Fruit fly (Drosophila melanogaster): ENCODE measurements around the gene Naa40.
A peak's percentile ranks its signal among the peaks of the same experiment; 100 is the strongest.

Gene Naa40

dm6 chr3R:29773833-29774324, 49.1 kb upstream of the Naa40 start (continued):
- TF ChIP-seq Hr51 (GFP tag; optimal IDR thresholded peaks at IDR 0.05) = peak; percentile 74 to 82

dm6 chr3R:29772795-29773331, 48.1 kb upstream of the Naa40 start:
- TF ChIP-seq CG32532 (GFP tag; IDR thresholded peaks at IDR 0.05) = peak; percentile 59; the same call in 1 of the 2 replicates
- TF ChIP-seq CG32772 (GFP tag; IDR thresholded peaks at IDR 0.05) = no peak
- no peak for TF ChIP-seq CG3847 (GFP tag; IDR thresholded peaks at IDR 0.05)
- no peak for TF ChIP-seq Myb (GFP tag; optimal IDR thresholded peaks at IDR 0.05)
- no peak for TF ChIP-seq Antp (GFP tag; optimal IDR thresholded peaks at IDR 0.05)
- no peak for TF ChIP-seq jing (GFP tag; optimal IDR thresholded peaks at IDR 0.05)
- TF ChIP-seq toy (GFP tag; IDR thresholded peaks at IDR 0.05) = no peak
- no peak for TF ChIP-seq CG4820 (GFP tag; optimal IDR thresholded peaks at IDR 0.05)
- TF ChIP-seq Mrtf (GFP tag; IDR thresholded peaks at IDR 0.05) = no peak
- TF ChIP-seq zen2 (GFP tag; IDR thresholded peaks at IDR 0.05; ENCODE audit: partially characterized antibody) = peak; percentile 60; the same call in 2 of the 3 replicates
- no peak for TF ChIP-seq CG4424 (GFP tag; optimal IDR thresholded peaks at IDR 0.05)
- TF ChIP-seq grn (GFP tag; optimal IDR thresholded peaks at IDR 0.05) = peak; percentile 82
- TF ChIP-seq tup (GFP tag; optimal IDR thresholded peaks at IDR 0.05) = no peak
- TF ChIP-seq ham (GFP tag; IDR thresholded peaks at IDR 0.05) = peak; percentile 41; the same call in 1 of the 2 replicates
- 0 out of 2 replicates have a peak, but pooled peaks have one; percentile 18 for TF ChIP-seq wdn (GFP tag; IDR thresholded peaks at IDR 0.05)
- peak; percentile 40; the same call in 2 of the 4 replicates for TF ChIP-seq Dll (GFP tag; IDR thresholded peaks at IDR 0.05; ENCODE audit: partially characterized antibody)
- TF ChIP-seq CG14014 (GFP tag; IDR thresholded peaks at IDR 0.05) = peak; percentile 5; the same call in 1 of the 2 replicates
- 0 out of 3 replicates have a peak, but pooled peaks have one; percentile 35 for TF ChIP-seq Doc3 (GFP tag; IDR thresholded peaks at IDR 0.05; ENCODE audit: partially characterized antibody)
- TF ChIP-seq crol (GFP tag; IDR thresholded peaks at IDR 0.05) = peak; percentile 99
- TF ChIP-seq CG6854 (GFP tag; optimal IDR thresholded peaks at IDR 0.05) = no peak
- peak; percentile 60; the same call in 1 of the 2 replicates for TF ChIP-seq sob (GFP tag; IDR thresholded peaks at IDR 0.05)
- 0 out of 2 replicates have a peak, but pooled peaks have one; percentile 61 for TF ChIP-seq CG16779 (GFP tag; IDR thresholded peaks at IDR 0.05)
- TF ChIP-seq unc-4 (GFP tag; IDR thresholded peaks at IDR 0.05; ENCODE audit: partially characterized antibody) = peak; percentile 34; the same call in 1 of the 2 replicates
- TF ChIP-seq Kr (GFP tag; optimal IDR thresholded peaks at IDR 0.05) = no peak
- no peak for TF ChIP-seq ranshi (GFP tag; IDR thresholded peaks at IDR 0.05)
- TF ChIP-seq CG3281 (GFP tag; optimal IDR thresholded peaks at IDR 0.05) = peak; percentile 35
- peak; percentile 60 for TF ChIP-seq Hmr (GFP tag; optimal IDR thresholded peaks at IDR 0.05)
- no peak for TF ChIP-seq CG4282 (GFP tag; optimal IDR thresholded peaks at IDR 0.05)
- TF ChIP-seq Mes4 (GFP tag; optimal IDR thresholded peaks at IDR 0.05) = no peak
- TF ChIP-seq Adf1 (GFP tag; IDR thresholded peaks at IDR 0.05) = peak; percentile 89
- peak; percentile 45; the same call in 1 of the 2 replicates for TF ChIP-seq tna (GFP tag; IDR thresholded peaks at IDR 0.05; ENCODE audit: partially characterized antibody)
- TF ChIP-seq D (optimal IDR thresholded peaks at IDR 0.05) = no peak
- TF ChIP-seq D (GFP tag; optimal IDR thresholded peaks at IDR 0.05) = peak; percentile 8
- TF ChIP-seq tio (GFP tag; optimal IDR thresholded peaks at IDR 0.05) = no peak
- no peak for TF ChIP-seq Neu2 (GFP tag; optimal IDR thresholded peaks at IDR 0.05; ENCODE audit: borderline replicate concordance)
- TF ChIP-seq CG14050 (GFP tag; IDR thresholded peaks at IDR 0.05) = no peak
- no peak for TF ChIP-seq shn (GFP tag; optimal IDR thresholded peaks at IDR 0.05)
- TF ChIP-seq psq (GFP tag; optimal IDR thresholded peaks at IDR 0.05) = peak; percentile 76
- TF ChIP-seq otp (GFP tag; IDR thresholded peaks at IDR 0.05) = 0 out of 3 replicates have a peak, but pooled peaks have one; percentile 67
- TF ChIP-seq Nf-YA (GFP tag; IDR thresholded peaks at IDR 0.05) = no peak
- TF ChIP-seq CG13775 (GFP tag; optimal IDR thresholded peaks at IDR 0.05) = no peak
- no peak for TF ChIP-seq CG18476 (GFP tag; optimal IDR thresholded peaks at IDR 0.05)
- TF ChIP-seq fru (optimal IDR thresholded peaks at IDR 0.05) = no peak
- TF ChIP-seq Rx (GFP tag; IDR thresholded peaks at IDR 0.05) = 0 out of 2 replicates have a peak, but pooled peaks have one; percentile 9
- no peak for TF ChIP-seq BEAF-32 (GFP tag; optimal IDR thresholded peaks at IDR 0.05)
- no peak for TF ChIP-seq Eip74EF (GFP tag; optimal IDR thresholded peaks at IDR 0.05)
- TF ChIP-seq CG6813 (GFP tag; optimal IDR thresholded peaks at IDR 0.05) = no peak
